Fruit fly (Drosophila melanogaster) whole organism, pupa: Measurements from ENCODE around the gene Rab7.

ENCODE experiments used
- CG10348 ChIP-seq: fragments of 200-800 bp; sonication (Bioruptor generic); IDR thresholded peaks from 2 replicates; pipeline ENCODE4 v1.3.6; 2022; ENCODE audit warnings: missing biosample characterization, missing genetic modification characterization
- CG12605 ChIP-seq: fragments of 200-800 bp; sonication (Bioruptor generic); IDR thresholded peaks from 2 replicates; pipeline ENCODE4 v1.3.6; 2022; ENCODE audit warnings: missing biosample characterization, missing genetic modification characterization
- CG14655 ChIP-seq: fragments of 200-800 bp; sonication (Bioruptor generic); optimal IDR thresholded peaks from 3 replicates; lab custom pipeline; 2017; ENCODE audit warnings: mild to moderate bottlenecking, missing biosample characterization, missing genetic modification reagents, missing genetic modification characterization
- CG15710 ChIP-seq: fragments of 200-800 bp; sonication (Bioruptor generic); optimal IDR thresholded peaks from 2 replicates; lab custom pipeline; 2018; ENCODE audit warnings: missing biosample characterization, mild to moderate bottlenecking, missing genetic modification characterization, moderate library complexity
- CG17806 ChIP-seq: fragments of 200-800 bp; sonication (Bioruptor generic); optimal IDR thresholded peaks from 2 replicates; lab custom pipeline; 2018; ENCODE audit warnings: missing biosample characterization, mild to moderate bottlenecking, missing genetic modification characterization, moderate library complexity
- CG32121 ChIP-seq: fragments of 200-800 bp; sonication (Bioruptor generic); IDR thresholded peaks from 2 replicates; pipeline ENCODE4 v1.3.6; 2022; ENCODE audit warnings: missing biosample characterization, missing genetic modification characterization
- CG34367 ChIP-seq: fragments of 200-800 bp; sonication (Bioruptor generic); optimal IDR thresholded peaks from 2 replicates; lab custom pipeline; 2018; ENCODE audit warnings: missing biosample characterization, mild to moderate bottlenecking, missing genetic modification characterization
- CG8159 ChIP-seq: fragments of 200-800 bp; sonication (Bioruptor generic); optimal IDR thresholded peaks from 3 replicates; lab custom pipeline; 2018; ENCODE audit warnings: missing biosample characterization, mild to moderate bottlenecking, missing genetic modification characterization, moderate library complexity
- CG8301 ChIP-seq: fragments of 200-800 bp; sonication (Bioruptor generic); optimal IDR thresholded peaks from 2 replicates; lab custom pipeline; 2018; ENCODE audit warnings: missing biosample characterization, mild to moderate bottlenecking, missing genetic modification characterization
- EcR ChIP-seq: fragments of 200-800 bp; sonication (Bioruptor generic); optimal IDR thresholded peaks from 3 replicates; lab custom pipeline; 2019; ENCODE audit warnings: missing biosample characterization, missing genetic modification characterization, mild to moderate bottlenecking, moderate library complexity, missing genetic modification reagents
- Ets98B ChIP-seq: fragments of 200-800 bp; sonication (Bioruptor generic); IDR thresholded peaks from 2 replicates; pipeline ENCODE4 v1.3.6; 2022; ENCODE audit warnings: missing biosample characterization, missing genetic modification characterization
- Snoo ChIP-seq: fragments of 200-800 bp; sonication (Bioruptor generic); optimal IDR thresholded peaks from 3 replicates; lab custom pipeline; 2017; ENCODE audit warnings: missing biosample characterization, mild to moderate bottlenecking, missing genetic modification characterization, inconsistent platforms
- fd96Ca ChIP-seq: fragments of 200-800 bp; sonication (Bioruptor generic); IDR thresholded peaks from 3 replicates; pipeline ENCODE4 v1.3.6; 2022; ENCODE audit warnings: missing biosample characterization, missing genetic modification characterization
- rn ChIP-seq: fragments of 200-800 bp; sonication (Bioruptor generic); IDR thresholded peaks from 2 replicates; pipeline ENCODE4 v1.3.6; 2022; ENCODE audit warnings: missing biosample characterization, missing genetic modification characterization

- TF ChIP-seq CG15710 (tag; lab: Kevin White, UChicago) (no peak), CG10348 (GFP tag; lab: Robert Waterston, UW) (no peak), Snoo (tag; lab: Kevin White, UChicago) (no peak), rn (GFP tag; lab: Robert Waterston, UW) (no peak), CG17806 (tag; lab: Kevin White, UChicago) (no peak), CG8159 (tag; lab: Kevin White, UChicago) (no peak), CG32121 (GFP tag; lab: Robert Waterston, UW) (no peak), CG12605 (GFP tag; lab: Robert Waterston, UW) (no peak), CG8301 (no peak), EcR (GFP tag; lab: Kevin White, UChicago) (no peak), fd96Ca (no peak), CG34367 (tag; lab: Kevin White, UChicago) (no peak), CG14655 (no peak), Ets98B (no peak)
These were observed 3.4 kb downstream of the Rab7 start, which contains the start of gene LSm3 for dm6 chr3R:23996224-23996623.
